Worm (Caenorhabditis elegans) whole organism, L1 larva: Measurements from ENCODE around the gene luc-7L.

Source experiments
- C04F5.9 ChIP-seq: sonication (generic microtip); optimal IDR thresholded peaks from 2 replicates; lab custom pipeline; 2016; ENCODE audit warnings: missing genetic modification characterization, missing compliant biosample characterization
- C34B4.2 ChIP-seq: sonication (generic microtip); optimal IDR thresholded peaks from 2 replicates; lab custom pipeline; 2017; ENCODE audit warnings: mild to moderate bottlenecking, missing genetic modification characterization, missing compliant biosample characterization
- aly-2 ChIP-seq: fragments of 150-350 bp; optimal IDR thresholded peaks from 2 replicates; lab custom pipeline; 2014; ENCODE audit warnings: missing biosample characterization, missing genetic modification characterization
- ama-1 ChIP-seq: fragments of 150-350 bp; optimal IDR thresholded peaks from 2 replicates; lab custom pipeline; 2014
- blmp-1 ChIP-seq: fragments of 150-350 bp; optimal IDR thresholded peaks from 2 replicates; lab custom pipeline; 2014; ENCODE audit warnings: missing biosample characterization, missing genetic modification characterization
- ceh-88 ChIP-seq: fragments of 200-800 bp; sonication (Bioruptor generic); IDR thresholded peaks from 2 replicates; pipeline ENCODE4 v1.3.6; 2022; ENCODE audit warnings: missing genetic modification characterization, missing compliant biosample characterization
- ceh-90 ChIP-seq: sonication (generic microtip); optimal IDR thresholded peaks from 2 replicates; lab custom pipeline; 2016; ENCODE audit warnings: missing genetic modification characterization, missing compliant biosample characterization
- dsc-1 ChIP-seq: sonication (generic microtip); optimal IDR thresholded peaks from 2 replicates; lab custom pipeline; 2016; ENCODE audit warnings: mild to moderate bottlenecking, missing genetic modification characterization, missing compliant biosample characterization
- efl-1 ChIP-seq, 4 experiments: fragments of 150-350 bp; optimal IDR thresholded peaks in 3 of 4; peaks in 1 of 4; 1 replicate in 1 of 4; 2 replicates in 3 of 4; lab custom pipeline; 2014; ENCODE audit warnings: missing biosample characterization in 2 of 4, missing genetic modification characterization in 2 of 4, missing genetic modification reagents in 2 of 4
- elt-2 ChIP-seq: sonication (generic microtip); optimal IDR thresholded peaks from 2 replicates; lab custom pipeline; 2016; ENCODE audit warnings: missing genetic modification characterization, mild to moderate bottlenecking, inconsistent platforms, missing compliant biosample characterization, missing genetic modification reagents
- elt-3 ChIP-seq, 6 experiments: fragments of 150-350 bp in 1 of 6; sonication (generic microtip); optimal IDR thresholded peaks; 2 replicates each; lab custom pipeline; 2017 to 2018; ENCODE audit warnings: missing biosample characterization in 6 of 6, missing genetic modification characterization in 6 of 6, inconsistent platforms in 1 of 6
- fkh-8 ChIP-seq: sonication (generic microtip); optimal IDR thresholded peaks from 2 replicates; lab custom pipeline; 2016; ENCODE audit warnings: mild to moderate bottlenecking, missing genetic modification characterization, missing compliant biosample characterization
- fos-1 ChIP-seq: fragments of 150-350 bp; optimal IDR thresholded peaks from 2 replicates; lab custom pipeline; 2014; ENCODE audit warnings: missing biosample characterization, missing genetic modification characterization
- hlh-17 ChIP-seq: fragments of 200-800 bp; sonication (Bioruptor generic); optimal IDR thresholded peaks from 2 replicates; lab custom pipeline; 2018; ENCODE audit warnings: missing genetic modification characterization, mild to moderate bottlenecking, missing compliant biosample characterization, moderate library complexity, borderline replicate concordance
- hlh-4 ChIP-seq: sonication (generic microtip); optimal IDR thresholded peaks from 2 replicates; lab custom pipeline; 2016; ENCODE audit warnings: mild to moderate bottlenecking, missing genetic modification characterization, missing compliant biosample characterization
- hpl-2 ChIP-seq: fragments of 150-350 bp; optimal IDR thresholded peaks from 2 replicates; lab custom pipeline; 2014; ENCODE audit warnings: missing biosample characterization, missing genetic modification reagents, missing genetic modification characterization
- isw-1 ChIP-seq: fragments of 200-800 bp; sonication (Bioruptor generic); IDR thresholded peaks from 2 replicates; pipeline ENCODE4 v1.3.6; 2022; ENCODE audit warnings: missing genetic modification characterization, missing compliant biosample characterization
- lin-14 ChIP-seq: fragments of 200-800 bp; sonication (Bioruptor generic); optimal IDR thresholded peaks from 2 replicates; lab custom pipeline; 2018; ENCODE audit warnings: mild to moderate bottlenecking, missing genetic modification characterization, moderate library complexity, missing compliant biosample characterization
- lin-35 ChIP-seq, 2 experiments: fragments of 150-350 bp; optimal IDR thresholded peaks; 2 replicates each; lab custom pipeline; 2014; ENCODE audit warnings: missing biosample characterization in 2 of 2, missing genetic modification characterization in 2 of 2, missing genetic modification reagents in 2 of 2
- lsy-2 ChIP-seq, 2 experiments: fragments of 150-350 bp; optimal IDR thresholded peaks; 2 replicates each; lab custom pipeline; 2014; ENCODE audit warnings: missing biosample characterization in 2 of 2, missing genetic modification characterization in 2 of 2
- mdl-1 ChIP-seq, 2 experiments: fragments of 150-350 bp; optimal IDR thresholded peaks; 2 replicates each; lab custom pipeline; 2014 to 2017; ENCODE audit warnings: missing biosample characterization in 2 of 2, missing genetic modification characterization in 2 of 2, inconsistent platforms in 1 of 2
- mef-2 ChIP-seq: fragments of 150-350 bp; optimal IDR thresholded peaks from 2 replicates; lab custom pipeline; 2014; ENCODE audit warnings: missing biosample characterization, missing genetic modification characterization
- mep-1 ChIP-seq: fragments of 150-350 bp; optimal IDR thresholded peaks from 2 replicates; lab custom pipeline; 2014; ENCODE audit warnings: missing biosample characterization, missing genetic modification characterization
- nhr-11 ChIP-seq: fragments of 150-350 bp; optimal IDR thresholded peaks from 2 replicates; lab custom pipeline; 2014; ENCODE audit warnings: missing biosample characterization, missing genetic modification characterization
- nhr-12 ChIP-seq: sonication (generic microtip); optimal IDR thresholded peaks from 2 replicates; lab custom pipeline; 2017; ENCODE audit warnings: missing biosample characterization, missing genetic modification characterization
- nhr-19 ChIP-seq: fragments of 200-800 bp; sonication (Bioruptor generic); conservative IDR thresholded peaks from 2 replicates; pipeline ENCODE4 v1.3.6; 2022; ENCODE audit warnings: missing genetic modification characterization, missing compliant biosample characterization
- nhr-20 ChIP-seq: sonication (generic microtip); optimal IDR thresholded peaks from 2 replicates; lab custom pipeline; 2016; ENCODE audit warnings: mild to moderate bottlenecking, missing genetic modification characterization, missing compliant biosample characterization
- nhr-237 ChIP-seq: fragments of 150-350 bp; optimal IDR thresholded peaks from 2 replicates; lab custom pipeline; 2014; ENCODE audit warnings: missing biosample characterization, missing genetic modification characterization
- nhr-47 ChIP-seq: sonication (generic microtip); optimal IDR thresholded peaks from 2 replicates; lab custom pipeline; 2016; ENCODE audit warnings: mild to moderate bottlenecking, missing genetic modification characterization, moderate library complexity, missing compliant biosample characterization
- nhr-77 ChIP-seq: fragments of 150-350 bp; optimal IDR thresholded peaks from 2 replicates; lab custom pipeline; 2014; ENCODE audit warnings: missing biosample characterization, missing genetic modification characterization
- pag-3 ChIP-seq: sonication (generic microtip); optimal IDR thresholded peaks from 2 replicates; lab custom pipeline; 2017; ENCODE audit warnings: missing genetic modification characterization, mild to moderate bottlenecking, missing compliant biosample characterization, antibody characterized with exemption, borderline replicate concordance; ENCODE audit not compliant: insufficient read depth
- pqm-1 ChIP-seq: sonication (generic microtip); optimal IDR thresholded peaks from 3 replicates; lab custom pipeline; 2017; ENCODE audit warnings: missing biosample characterization, missing genetic modification characterization
- unc-130 ChIP-seq: fragments of 150-350 bp; optimal IDR thresholded peaks from 2 replicates; lab custom pipeline; 2017; ENCODE audit warnings: missing biosample characterization, missing genetic modification characterization, inconsistent platforms
- unc-30 ChIP-seq: sonication (generic microtip); optimal IDR thresholded peaks from 2 replicates; lab custom pipeline; 2017; ENCODE audit warnings: missing biosample characterization, missing genetic modification characterization
- unc-62 ChIP-seq: fragments of 150-350 bp; optimal IDR thresholded peaks from 2 replicates; lab custom pipeline; 2014; ENCODE audit warnings: missing biosample characterization, missing genetic modification reagents, missing genetic modification characterization
- vab-15 ChIP-seq: sonication (generic microtip); optimal IDR thresholded peaks from 2 replicates; lab custom pipeline; 2017; ENCODE audit warnings: missing genotype, mild to moderate bottlenecking, missing genetic modification characterization, missing compliant biosample characterization
- zag-1 ChIP-seq: fragments of 150-350 bp; optimal IDR thresholded peaks from 2 replicates; lab custom pipeline; 2014; ENCODE audit warnings: missing biosample characterization, missing genetic modification characterization

Gene luc-7L

ce11 chrII:7669409-7669808 lies 37.9 kb downstream of the luc-7L start (continued):
- peak; percentile 19 to 28 for TF ChIP-seq efl-1 (optimal IDR thresholded peaks at IDR 0.05; lab: Kevin White, UChicago)
- TF ChIP-seq efl-1 (GFP tag; optimal IDR thresholded peaks at IDR 0.05 in 1 of 2; lab: Kevin White, UChicago) = peak; percentile 10 to 45
- peak; percentile 19 for TF ChIP-seq nhr-20 (tag; lab: Kevin White, UChicago)
- peak; percentile 0 for TF ChIP-seq dsc-1 (tag; lab: Kevin White, UChicago)
- peak; percentile 49 for TF ChIP-seq lin-14 (GFP tag; lab: Kevin White, UChicago)
- TF ChIP-seq fkh-8 (tag; lab: Kevin White, UChicago) = no peak
- peak; percentile 62 for TF ChIP-seq mep-1 (tag; lab: Kevin White, UChicago)
- TF ChIP-seq ceh-90 (tag; lab: Kevin White, UChicago) = no peak
- TF ChIP-seq mef-2 (tag; lab: Kevin White, UChicago) = no peak
- TF ChIP-seq unc-62 (GFP tag; lab: Kevin White, UChicago) = no peak
- no peak for TF ChIP-seq nhr-77 (tag; lab: Kevin White, UChicago)
- peak; percentile 12 for TF ChIP-seq blmp-1
- peak; percentile 19 to 43 for TF ChIP-seq lin-35 (GFP tag; optimal IDR thresholded peaks at IDR 0.05; lab: Kevin White, UChicago)
- TF ChIP-seq mdl-1 (tag; optimal IDR thresholded peaks at IDR 0.05; lab: Kevin White, UChicago) = no peak
- TF ChIP-seq elt-2 (tag; lab: Kevin White, UChicago) = no peak
- no peak for TF ChIP-seq elt-3 (tag; optimal IDR thresholded peaks at IDR 0.05; lab: Kevin White, UChicago)
- no peak for TF ChIP-seq nhr-12 (tag; lab: Kevin White, UChicago)
- no peak for TF ChIP-seq hlh-17 (GFP tag; lab: Kevin White, UChicago)
- no peak for TF ChIP-seq pag-3
- no peak for TF ChIP-seq hpl-2 (GFP tag; lab: Kevin White, UChicago)
- TF ChIP-seq pqm-1 (tag; lab: Kevin White, UChicago) = no peak
- TF ChIP-seq fos-1 = no peak
- TF ChIP-seq ama-1 (lab: Kevin White, UChicago) = no peak
- TF ChIP-seq unc-30 (tag; lab: Kevin White, UChicago) = no peak
- TF ChIP-seq hlh-4 (tag; lab: Kevin White, UChicago) = no peak
- no peak for TF ChIP-seq nhr-11 (tag; lab: Kevin White, UChicago)
- no peak for TF ChIP-seq vab-15 (tag; lab: Kevin White, UChicago)

ce11 chrII:7666967-7667366 lies 40.3 kb downstream of the luc-7L start, which contains the start of gene lir-2:
Gene lir-2 (plus strand): TSS chrII:7667267.
- TF ChIP-seq efl-1 (optimal IDR thresholded peaks at IDR 0.05; lab: Kevin White, UChicago) = peak in 1 of 2 experiments; percentile 3
- no peak for TF ChIP-seq efl-1 (GFP tag; optimal IDR thresholded peaks at IDR 0.05 in 1 of 2; lab: Kevin White, UChicago)
- no peak for TF ChIP-seq unc-130 (tag; lab: Kevin White, UChicago)
- TF ChIP-seq isw-1 (GFP tag; lab: Robert Waterston, UW) = no peak
- no peak for TF ChIP-seq ceh-88
- TF ChIP-seq nhr-19 (GFP tag; lab: Robert Waterston, UW) = no peak

- TF ChIP-seq nhr-237 = no peak
- TF ChIP-seq C34B4.2 = no peak
- TF ChIP-seq lsy-2 (tag; optimal IDR thresholded peaks at IDR 0.05; lab: Kevin White, UChicago) = no peak
- no peak for TF ChIP-seq nhr-47 (tag; lab: Kevin White, UChicago)
- no peak for TF ChIP-seq unc-30 (tag; lab: Kevin White, UChicago)
- no peak for TF ChIP-seq aly-2 (tag; lab: Kevin White, UChicago)
- no peak for TF ChIP-seq C04F5.9 (tag; lab: Kevin White, UChicago)
- TF ChIP-seq zag-1 (tag; lab: Kevin White, UChicago) = no peak
- TF ChIP-seq elt-3 (tag; optimal IDR thresholded peaks at IDR 0.05; lab: Kevin White, UChicago) = no peak
- TF ChIP-seq, all 84 proteins: peak for 0
Measured at ce11 chrII:7666338-7666737, 40.9 kb downstream of the luc-7L start.
